Fruit fly (Drosophila melanogaster): ENCODE measurements around the gene CG12499.

The CG12499 gene

DNA sequence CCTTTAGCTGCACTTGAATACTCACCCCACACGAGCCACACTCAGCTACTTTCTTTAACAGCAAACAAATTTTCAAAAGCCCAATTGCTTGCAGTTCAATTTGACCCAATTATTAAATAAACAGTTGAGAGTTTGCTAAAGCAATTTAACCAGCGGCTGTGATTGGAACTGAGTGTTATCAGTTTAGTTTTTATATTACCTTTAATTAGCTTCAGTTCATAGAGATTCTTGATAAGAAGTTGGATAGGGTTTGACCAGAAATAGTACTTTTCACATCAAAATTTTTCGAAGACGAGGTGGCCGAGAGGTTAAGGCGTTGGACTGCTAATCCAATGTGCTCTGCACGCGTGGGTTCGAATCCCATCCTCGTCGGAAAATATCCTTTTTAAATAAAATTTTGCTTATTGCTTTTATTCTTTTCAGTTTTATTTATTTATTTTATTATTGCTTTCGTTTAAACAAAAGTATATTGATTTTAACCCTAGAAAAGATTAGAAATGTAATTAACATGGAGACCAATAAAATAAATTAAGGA lies 50.1 kb downstream of the CG12499 start:
- TF ChIP-seq h (optimal IDR thresholded peaks at IDR 0.05), result no peak
- TF ChIP-seq Myc (optimal IDR thresholded peaks at IDR 0.05), result no peak
- TF ChIP-seq Sin3A (optimal IDR thresholded peaks at IDR 0.05), result no peak
- no peak for TF ChIP-seq psq (optimal IDR thresholded peaks at IDR 0.05)
- no peak for TF ChIP-seq ttk (optimal IDR thresholded peaks at IDR 0.05)
- no peak for TF ChIP-seq insv (optimal IDR thresholded peaks at IDR 0.05)

DNA sequence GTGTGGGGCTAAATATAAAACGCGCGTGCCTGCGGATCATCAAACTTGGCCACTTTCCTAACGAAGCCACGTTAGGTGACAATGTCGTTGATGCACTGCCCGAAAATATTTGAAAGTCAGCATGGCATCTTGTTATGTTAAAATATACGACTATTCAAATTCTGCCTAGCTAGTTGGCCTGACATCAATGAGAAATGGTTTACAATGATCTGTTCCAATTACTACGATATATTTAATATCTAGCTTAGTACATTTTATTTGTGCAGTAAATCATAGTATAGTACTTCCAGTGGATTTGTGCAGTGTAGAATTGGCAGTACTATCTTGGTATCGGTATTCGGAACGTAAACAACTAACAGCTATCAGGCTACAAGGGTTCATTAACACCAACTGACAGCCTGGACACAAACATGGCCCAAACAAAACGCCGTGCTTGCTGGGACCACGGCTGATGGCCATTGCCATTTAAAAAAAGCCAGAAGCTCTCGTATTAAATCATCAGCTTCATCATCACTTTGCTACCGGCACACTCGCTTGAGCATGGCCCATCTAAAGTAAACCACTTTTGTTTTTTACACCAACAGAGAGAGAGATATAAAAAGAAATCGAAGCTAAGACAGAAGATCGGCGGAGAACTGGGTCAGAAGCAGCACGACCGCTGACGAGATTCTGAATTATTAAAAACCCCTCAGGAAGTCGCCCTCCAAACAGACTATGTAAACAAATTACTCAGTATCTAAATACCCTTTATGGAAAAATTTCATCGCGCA lies 50.8 kb downstream of the CG12499 start:
- TF ChIP-seq Myc (optimal IDR thresholded peaks at IDR 0.05), result no peak
- no peak for TF ChIP-seq Sin3A (optimal IDR thresholded peaks at IDR 0.05)
- TF ChIP-seq psq (optimal IDR thresholded peaks at IDR 0.05), result no peak
- TF ChIP-seq ttk (optimal IDR thresholded peaks at IDR 0.05), result no peak
- no peak for TF ChIP-seq h (optimal IDR thresholded peaks at IDR 0.05)
- no peak for TF ChIP-seq insv (optimal IDR thresholded peaks at IDR 0.05)

DNA sequence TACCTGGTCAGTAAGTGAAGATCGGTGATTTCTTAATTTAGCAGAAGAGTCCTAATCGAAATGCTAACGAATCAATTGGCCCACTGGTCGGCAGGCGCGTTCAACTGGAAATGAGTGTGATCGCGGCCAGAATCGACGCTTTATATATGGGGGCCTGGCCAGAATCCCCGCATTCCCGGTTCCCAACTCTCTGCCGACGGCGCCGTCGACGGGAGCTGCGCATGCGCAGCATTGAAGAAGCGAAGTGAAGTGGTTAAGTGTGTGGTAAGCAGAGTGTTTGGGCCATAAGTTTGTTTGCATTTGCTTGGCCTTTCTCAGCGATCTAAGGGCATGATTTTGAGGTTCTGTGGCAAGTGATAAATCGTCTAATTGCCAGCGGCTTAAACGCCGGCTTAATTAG lies 52.4 kb downstream of the CG12499 start, which contains the start of gene CG13857:
Gene CG13857 (minus strand): TSS at position 101 of the 400 bp plus-strand sequence.
- TF ChIP-seq insv (optimal IDR thresholded peaks at IDR 0.05), result no peak
- TF ChIP-seq psq (optimal IDR thresholded peaks at IDR 0.05), result no peak
- no peak for TF ChIP-seq ttk (optimal IDR thresholded peaks at IDR 0.05)
- no peak for TF ChIP-seq h (optimal IDR thresholded peaks at IDR 0.05)
- TF ChIP-seq Myc (optimal IDR thresholded peaks at IDR 0.05), result no peak
- no peak for TF ChIP-seq Sin3A (optimal IDR thresholded peaks at IDR 0.05)

Measured in Kc167 (cell line).